Worm (Caenorhabditis elegans): ENCODE results near the gene lon-1.

DNA sequence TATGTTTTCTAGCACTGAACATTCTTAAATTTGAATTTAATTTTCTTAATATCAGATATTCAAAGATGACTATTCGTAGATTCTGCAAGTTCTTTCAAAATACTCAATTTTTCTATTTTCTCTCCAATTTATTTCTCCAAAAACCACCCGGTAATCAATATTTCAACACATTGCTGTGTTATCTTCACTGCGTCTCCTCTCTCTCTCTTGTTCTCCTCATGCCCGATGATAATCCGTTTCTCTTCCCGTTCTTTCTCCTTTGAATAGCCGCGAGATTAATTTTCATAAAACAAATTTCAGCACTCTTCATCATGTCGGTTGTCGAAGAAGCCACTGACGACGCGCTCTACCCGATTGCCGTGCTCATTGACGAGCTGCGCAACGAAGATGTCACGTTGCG is 23.8 kb upstream of the lon-1 start, which contains the start of gene paa-1:
- TF ChIP-seq W03F9.2 (tag; optimal IDR thresholded peaks at IDR 0.05) (no peak), dao-5 (tag; optimal IDR thresholded peaks at IDR 0.05) (no peak)
